Worm (Caenorhabditis elegans) whole organism, early embryonic: ENCODE data around the gene twk-24.

Experiments used
- B0310.2 ChIP-seq: sonication (generic microtip); optimal IDR thresholded peaks from 2 replicates; lab custom pipeline; 2016; ENCODE audit warnings: mild to moderate bottlenecking, missing genetic modification characterization, missing compliant biosample characterization
- F13C5.2 ChIP-seq: sonication (generic microtip); optimal IDR thresholded peaks from 2 replicates; lab custom pipeline; 2017; ENCODE audit warnings: mild to moderate bottlenecking, missing genetic modification characterization, inconsistent platforms, missing compliant biosample characterization
- aly-1 ChIP-seq: sonication (generic microtip); optimal IDR thresholded peaks from 2 replicates; lab custom pipeline; 2016; ENCODE audit warnings: missing genetic modification characterization, missing compliant biosample characterization
- ama-1 ChIP-seq: fragments of 150-350 bp; optimal IDR thresholded peaks from 2 replicates; lab custom pipeline; 2014
- ceh-13 ChIP-seq: fragments of 200-800 bp; sonication (Bioruptor generic); optimal IDR thresholded peaks from 2 replicates; lab custom pipeline; 2018; ENCODE audit warnings: mild to moderate bottlenecking, missing genetic modification characterization, missing compliant biosample characterization
- ceh-36 ChIP-seq: sonication (generic microtip); optimal IDR thresholded peaks from 2 replicates; lab custom pipeline; 2016; ENCODE audit warnings: missing genetic modification characterization, inconsistent platforms, missing compliant biosample characterization
- ets-7 ChIP-seq: sonication (generic microtip); optimal IDR thresholded peaks from 2 replicates; lab custom pipeline; 2016; ENCODE audit warnings: missing genotype, missing genetic modification characterization, missing compliant biosample characterization
- flt-1 ChIP-seq: fragments of 200-800 bp; sonication (Bioruptor generic); IDR thresholded peaks from 2 replicates; pipeline ENCODE4 v1.3.6; 2022; ENCODE audit warnings: missing genetic modification characterization, missing compliant biosample characterization
- hmbx-1 ChIP-seq: sonication (generic microtip); optimal IDR thresholded peaks from 2 replicates; lab custom pipeline; 2016; ENCODE audit warnings: mild to moderate bottlenecking, missing genetic modification characterization, missing compliant biosample characterization
- hmg-4 ChIP-seq: fragments of 200-800 bp; sonication (Bioruptor generic); optimal IDR thresholded peaks from 2 replicates; lab custom pipeline; 2018; ENCODE audit warnings: mild to moderate bottlenecking, missing genetic modification characterization, missing compliant biosample characterization
- hnd-1 ChIP-seq: sonication (generic microtip); optimal IDR thresholded peaks from 2 replicates; lab custom pipeline; 2016; ENCODE audit warnings: missing genetic modification characterization, missing compliant biosample characterization
- pes-1 ChIP-seq: fragments of 200-800 bp; sonication (Bioruptor generic); IDR thresholded peaks from 2 replicates; pipeline ENCODE4 v1.3.6; 2022; ENCODE audit warnings: missing genetic modification reagents, missing genetic modification characterization, missing compliant biosample characterization
- scrt-1 ChIP-seq: fragments of 200-800 bp; sonication (Bioruptor generic); IDR thresholded peaks from 2 replicates; pipeline ENCODE4 v1.3.6; 2022; ENCODE audit warnings: missing genetic modification characterization, missing compliant biosample characterization
- sea-1 ChIP-seq: fragments of 200-800 bp; sonication (Bioruptor generic); conservative IDR thresholded peaks from 2 replicates; pipeline ENCODE4 v1.3.6; 2022; ENCODE audit warnings: missing genetic modification characterization, missing compliant biosample characterization
- tbx-11 ChIP-seq: fragments of 200-800 bp; sonication (Bioruptor generic); IDR thresholded peaks from 2 replicates; pipeline ENCODE4 v1.3.6; 2022; ENCODE audit warnings: missing genetic modification characterization, missing compliant biosample characterization
- tbx-37 ChIP-seq: fragments of 200-800 bp; sonication (Bioruptor generic); conservative IDR thresholded peaks from 2 replicates; pipeline ENCODE4 v1.3.6; 2022; ENCODE audit warnings: missing genetic modification reagents, missing genetic modification characterization, missing compliant biosample characterization
- tra-4 ChIP-seq: sonication (generic microtip); optimal IDR thresholded peaks from 2 replicates; lab custom pipeline; 2017; ENCODE audit warnings: missing genetic modification characterization, missing compliant biosample characterization

twk-24 gene

ce11 chrV:12287667-12288066, 18.5 kb upstream of the twk-24 start:
- no peak for TF ChIP-seq F13C5.2
- TF ChIP-seq flt-1 (GFP tag; lab: Robert Waterston, UW): no peak
- no peak for TF ChIP-seq ama-1 (lab: Kevin White, UChicago)
- no peak for TF ChIP-seq tra-4 (tag; lab: Kevin White, UChicago)
- TF ChIP-seq B0310.2: no peak
- TF ChIP-seq tbx-11 (GFP tag; lab: Robert Waterston, UW): no peak
- TF ChIP-seq tbx-37 (GFP tag; lab: Robert Waterston, UW): no peak
- no peak for TF ChIP-seq aly-1 (tag; lab: Kevin White, UChicago)
- no peak for TF ChIP-seq ceh-36 (tag; lab: Kevin White, UChicago)
- TF ChIP-seq hnd-1 (tag; lab: Kevin White, UChicago): no peak
- TF ChIP-seq hmg-4 (GFP tag; lab: Kevin White, UChicago): no peak
- no peak for TF ChIP-seq ets-7 (tag; lab: Kevin White, UChicago)
- TF ChIP-seq ceh-13 (GFP tag; lab: Kevin White, UChicago): no peak
- no peak for TF ChIP-seq scrt-1 (GFP tag; lab: Robert Waterston, UW)
- TF ChIP-seq sea-1 (GFP tag; lab: Robert Waterston, UW): no peak
- no peak for TF ChIP-seq hmbx-1 (tag; lab: Kevin White, UChicago)

ce11 chrV:12283187-12283586, 14.1 kb upstream of the twk-24 start, which contains the start of gene F55C5.10:
TSS of gene F55C5.10 (plus strand) at chrV:12283487.
- TF ChIP-seq ceh-13 (GFP tag; lab: Kevin White, UChicago): no peak
- no peak for TF ChIP-seq sea-1 (GFP tag; lab: Robert Waterston, UW)
- no peak for TF ChIP-seq ceh-36 (tag; lab: Kevin White, UChicago)
- no peak for TF ChIP-seq tra-4 (tag; lab: Kevin White, UChicago)
- TF ChIP-seq F13C5.2: no peak
- TF ChIP-seq hmg-4 (GFP tag; lab: Kevin White, UChicago): no peak
- TF ChIP-seq hnd-1 (tag; lab: Kevin White, UChicago): no peak
- no peak for TF ChIP-seq ets-7 (tag; lab: Kevin White, UChicago)
- TF ChIP-seq ama-1 (lab: Kevin White, UChicago): no peak
- TF ChIP-seq aly-1 (tag; lab: Kevin White, UChicago): no peak
- TF ChIP-seq scrt-1 (GFP tag; lab: Robert Waterston, UW): no peak
- no peak for TF ChIP-seq hmbx-1 (tag; lab: Kevin White, UChicago)
- no peak for TF ChIP-seq flt-1 (GFP tag; lab: Robert Waterston, UW)
- no peak for TF ChIP-seq B0310.2
- TF ChIP-seq pes-1 (GFP tag; lab: Robert Waterston, UW): no peak
- no peak for TF ChIP-seq tbx-37 (GFP tag; lab: Robert Waterston, UW)
- TF ChIP-seq tbx-11 (GFP tag; lab: Robert Waterston, UW): no peak

- no peak for TF ChIP-seq flt-1 (GFP tag; lab: Robert Waterston, UW)
- TF ChIP-seq ceh-36 (tag; lab: Kevin White, UChicago): peak; percentile 3
These were observed 12.4 kb upstream of the twk-24 start for ce11 chrV:12281508-12281907.

ce11 chrV:12276946-12277345, 7.8 kb upstream of the twk-24 start, which contains the start of gene bnc-1:
TSS of gene bnc-1 (minus strand) at chrV:12277046.
- TF ChIP-seq hmg-4 (GFP tag; lab: Kevin White, UChicago) (no peak), tra-4 (tag; lab: Kevin White, UChicago) (no peak), pes-1 (GFP tag; lab: Robert Waterston, UW) (no peak), flt-1 (GFP tag; lab: Robert Waterston, UW) (no peak), ets-7 (tag; lab: Kevin White, UChicago) (no peak), hnd-1 (tag; lab: Kevin White, UChicago) (no peak), sea-1 (GFP tag; lab: Robert Waterston, UW) (no peak), tbx-11 (GFP tag; lab: Robert Waterston, UW) (no peak), scrt-1 (GFP tag; lab: Robert Waterston, UW) (no peak), ama-1 (lab: Kevin White, UChicago) (no peak), ceh-36 (tag; lab: Kevin White, UChicago) (no peak), B0310.2 (no peak), tbx-37 (GFP tag; lab: Robert Waterston, UW) (no peak), F13C5.2 (no peak), hmbx-1 (tag; lab: Kevin White, UChicago) (no peak), aly-1 (tag; lab: Kevin White, UChicago) (no peak), ceh-13 (GFP tag; lab: Kevin White, UChicago) (no peak)

ce11 chrV:12275714-12276113, 6.6 kb upstream of the twk-24 start:
- TF ChIP-seq aly-1 (tag; lab: Kevin White, UChicago) (no peak), ama-1 (lab: Kevin White, UChicago) (no peak), scrt-1 (GFP tag; lab: Robert Waterston, UW) (no peak), ets-7 (tag; lab: Kevin White, UChicago) (no peak), ceh-13 (GFP tag; lab: Kevin White, UChicago) (no peak), sea-1 (GFP tag; lab: Robert Waterston, UW) (no peak), hmg-4 (GFP tag; lab: Kevin White, UChicago) (no peak), tra-4 (tag; lab: Kevin White, UChicago) (no peak), tbx-11 (GFP tag; lab: Robert Waterston, UW) (no peak), ceh-36 (tag; lab: Kevin White, UChicago) (no peak), F13C5.2 (no peak), hmbx-1 (tag; lab: Kevin White, UChicago) (no peak), tbx-37 (GFP tag; lab: Robert Waterston, UW) (no peak), B0310.2 (no peak), pes-1 (GFP tag; lab: Robert Waterston, UW) (no peak), flt-1 (GFP tag; lab: Robert Waterston, UW) (no peak), hnd-1 (tag; lab: Kevin White, UChicago) (no peak)

- TF ChIP-seq ceh-13 (GFP tag; lab: Kevin White, UChicago) (no peak), hnd-1 (tag; lab: Kevin White, UChicago) (no peak), tbx-11 (GFP tag; lab: Robert Waterston, UW) (no peak), flt-1 (GFP tag; lab: Robert Waterston, UW) (no peak), hmbx-1 (tag; lab: Kevin White, UChicago) (no peak), F13C5.2 (no peak)
These were observed 2.4 kb upstream of the twk-24 start, which contains the start of the genes tsfm-1 and capg-2 for ce11 chrV:12271495-12271894. TSS of gene tsfm-1 (minus strand) at chrV:12271551. TSS of gene capg-2 (plus strand) at chrV:12271873.
